Fruit fly (Drosophila melanogaster): ENCODE data around the gene CG13901.

Gene CG13901

dm6 chr3L:805642-806218, 31.9 kb downstream of the CG13901 start (continued):
- TF ChIP-seq CG16815 (GFP tag; optimal IDR thresholded peaks at IDR 0.05) = peak; percentile 27
- TF ChIP-seq CG1024 (GFP tag; IDR thresholded peaks at IDR 0.05) = peak; percentile 37; the same call in 1 of the 2 replicates
- peak; percentile 11; the same call in 1 of the 2 replicates for TF ChIP-seq CG8765 (GFP tag; IDR thresholded peaks at IDR 0.05)
- TF ChIP-seq disco-r (GFP tag; optimal IDR thresholded peaks at IDR 0.05) = no peak
- no peak for TF ChIP-seq CG15479 (GFP tag; optimal IDR thresholded peaks at IDR 0.05)
- TF ChIP-seq Xbp1 (GFP tag; optimal IDR thresholded peaks at IDR 0.05) = peak; percentile 59
- TF ChIP-seq Hsf (GFP tag; optimal IDR thresholded peaks at IDR 0.05) = peak; percentile 26
- TF ChIP-seq Ptx1 (GFP tag; IDR thresholded peaks at IDR 0.05) = peak; percentile 61
- TF ChIP-seq D19A (tag; optimal IDR thresholded peaks at IDR 0.05) = peak; percentile 50
- TF ChIP-seq bigmax (GFP tag; optimal IDR thresholded peaks at IDR 0.05) = no peak
- TF ChIP-seq CG11085 (GFP tag; IDR thresholded peaks at IDR 0.05) = no peak
- peak; percentile 52 for TF ChIP-seq CG16863 (GFP tag; optimal IDR thresholded peaks at IDR 0.05)
- peak; percentile 87 for TF ChIP-seq vvl (GFP tag; IDR thresholded peaks at IDR 0.05)
- peak; percentile 65 for TF ChIP-seq lab (GFP tag; optimal IDR thresholded peaks at IDR 0.05)
- peak; percentile 20 for TF ChIP-seq CG1602 (GFP tag; optimal IDR thresholded peaks at IDR 0.05)
- TF ChIP-seq CHES-1-like (GFP tag; optimal IDR thresholded peaks at IDR 0.05) = peak; percentile 58
- peak; percentile 51; the same call in 1 of the 3 replicates for TF ChIP-seq H15 (GFP tag; IDR thresholded peaks at IDR 0.05)
- TF ChIP-seq emc (GFP tag; optimal IDR thresholded peaks at IDR 0.05) = no peak
- peak; percentile 28 for TF ChIP-seq CG2202 (tag; optimal IDR thresholded peaks at IDR 0.05)
- no peak for TF ChIP-seq h (optimal IDR thresholded peaks at IDR 0.05)
- no peak for TF ChIP-seq grn (GFP tag; optimal IDR thresholded peaks at IDR 0.05)
- no peak; the same call in 2 of the 3 replicates for TF ChIP-seq Mrtf (GFP tag; IDR thresholded peaks at IDR 0.05)
- TF ChIP-seq BtbVII (GFP tag; optimal IDR thresholded peaks at IDR 0.05) = peak; percentile 38
- peak; percentile 47 for TF ChIP-seq CoRest (tag; optimal IDR thresholded peaks at IDR 0.05)
- TF ChIP-seq CG17568 (GFP tag; optimal IDR thresholded peaks at IDR 0.05) = peak; percentile 8
- TF ChIP-seq pho (GFP tag; optimal IDR thresholded peaks at IDR 0.05) = peak; percentile 10
- peak; percentile 6; the same call in 1 of the 2 replicates for TF ChIP-seq CG6272 (GFP tag; IDR thresholded peaks at IDR 0.05)
- TF ChIP-seq CG10959 (GFP tag; IDR thresholded peaks at IDR 0.05) = peak; percentile 19; the same call in 1 of the 2 replicates
- TF ChIP-seq pan (optimal IDR thresholded peaks at IDR 0.05) = no peak
- peak in 1 of 2 experiments; percentile 54 for TF ChIP-seq pan (GFP tag; optimal IDR thresholded peaks at IDR 0.05 in 1 of 2, IDR thresholded peaks at IDR 0.05 in 1 of 2)
- no peak for TF ChIP-seq CG30431 (GFP tag; optimal IDR thresholded peaks at IDR 0.05)
- no peak for TF ChIP-seq NFAT (GFP tag; IDR thresholded peaks at IDR 0.05)
- TF ChIP-seq CG8388 (GFP tag; optimal IDR thresholded peaks at IDR 0.05) = peak; percentile 71
- TF ChIP-seq HLHmδ (GFP tag; optimal IDR thresholded peaks at IDR 0.05) = no peak
- peak; percentile 57 for TF ChIP-seq bcd (GFP tag; optimal IDR thresholded peaks at IDR 0.05)
- TF ChIP-seq ken (GFP tag; IDR thresholded peaks at IDR 0.05) = peak; percentile 62; the same call in 1 of the 3 replicates
- TF ChIP-seq dpn (GFP tag; optimal IDR thresholded peaks at IDR 0.05) = peak; percentile 44 to 53
- peak; percentile 22 for TF ChIP-seq NC2β (GFP tag; optimal IDR thresholded peaks at IDR 0.05)
- TF ChIP-seq ATbp (GFP tag; optimal IDR thresholded peaks at IDR 0.05) = peak; percentile 45
- TF ChIP-seq gem (tag; optimal IDR thresholded peaks at IDR 0.05) = peak; percentile 70
- no peak for TF ChIP-seq crc (GFP tag; optimal IDR thresholded peaks at IDR 0.05)
- TF ChIP-seq Dbx (GFP tag; IDR thresholded peaks at IDR 0.05) = no peak
- peak; percentile 33 for TF ChIP-seq CG6683 (GFP tag; optimal IDR thresholded peaks at IDR 0.05)
- peak; percentile 41 for TF ChIP-seq onecut (GFP tag; IDR thresholded peaks at IDR 0.05)
- no peak for TF ChIP-seq CG17186 (GFP tag; optimal IDR thresholded peaks at IDR 0.05)
- peak; percentile 54 for TF ChIP-seq Sox102F (GFP tag; optimal IDR thresholded peaks at IDR 0.05)
- peak; percentile 21 for TF ChIP-seq NC2α (GFP tag; optimal IDR thresholded peaks at IDR 0.05)
- no peak for TF ChIP-seq en (GFP tag; optimal IDR thresholded peaks at IDR 0.05)
- TF ChIP-seq Hey (tag; optimal IDR thresholded peaks at IDR 0.05) = no peak
- no peak for TF ChIP-seq Ravus (GFP tag; IDR thresholded peaks at IDR 0.05)
- TF ChIP-seq CG15696 (tag; optimal IDR thresholded peaks at IDR 0.05) = no peak

All from whole organism, embryonic.